Fruit fly (Drosophila melanogaster) whole organism, pupa: Measurements from ENCODE around the gene Top3alpha.

Experiments
- CG10348 ChIP-seq: fragments of 200-800 bp; sonication (Bioruptor generic); IDR thresholded peaks from 2 replicates; pipeline ENCODE4 v1.3.6; 2022; ENCODE audit warnings: missing biosample characterization, missing genetic modification characterization
- CG12605 ChIP-seq: fragments of 200-800 bp; sonication (Bioruptor generic); IDR thresholded peaks from 2 replicates; pipeline ENCODE4 v1.3.6; 2022; ENCODE audit warnings: missing biosample characterization, missing genetic modification characterization
- CG32121 ChIP-seq: fragments of 200-800 bp; sonication (Bioruptor generic); IDR thresholded peaks from 2 replicates; pipeline ENCODE4 v1.3.6; 2022; ENCODE audit warnings: missing biosample characterization, missing genetic modification characterization
- CG4496 ChIP-seq: fragments of 200-800 bp; sonication (Bioruptor generic); IDR thresholded peaks from 3 replicates; pipeline ENCODE4 v1.3.6; 2022; ENCODE audit warnings: missing biosample characterization, missing genetic modification characterization
- CG9948 ChIP-seq: fragments of 200-800 bp; sonication (Bioruptor generic); optimal IDR thresholded peaks from 2 replicates; lab custom pipeline; 2018; ENCODE audit warnings: missing biosample characterization, mild to moderate bottlenecking, missing genetic modification characterization, moderate library complexity
- EcR ChIP-seq: fragments of 200-800 bp; sonication (Bioruptor generic); optimal IDR thresholded peaks from 3 replicates; lab custom pipeline; 2019; ENCODE audit warnings: missing biosample characterization, missing genetic modification characterization, mild to moderate bottlenecking, moderate library complexity, missing genetic modification reagents
- Pif1B ChIP-seq: fragments of 200-800 bp; sonication (Bioruptor generic); optimal IDR thresholded peaks from 3 replicates; lab custom pipeline; 2016; ENCODE audit warnings: missing biosample characterization, missing genetic modification characterization
- fd96Ca ChIP-seq: fragments of 200-800 bp; sonication (Bioruptor generic); IDR thresholded peaks from 3 replicates; pipeline ENCODE4 v1.3.6; 2022; ENCODE audit warnings: missing biosample characterization, missing genetic modification characterization
- gl ChIP-seq: fragments of 200-800 bp; sonication (Bioruptor generic); optimal IDR thresholded peaks from 2 replicates; lab custom pipeline; 2018; ENCODE audit warnings: missing biosample characterization, mild to moderate bottlenecking, missing genetic modification characterization
- rn ChIP-seq: fragments of 200-800 bp; sonication (Bioruptor generic); IDR thresholded peaks from 2 replicates; pipeline ENCODE4 v1.3.6; 2022; ENCODE audit warnings: missing biosample characterization, missing genetic modification characterization

DNA sequence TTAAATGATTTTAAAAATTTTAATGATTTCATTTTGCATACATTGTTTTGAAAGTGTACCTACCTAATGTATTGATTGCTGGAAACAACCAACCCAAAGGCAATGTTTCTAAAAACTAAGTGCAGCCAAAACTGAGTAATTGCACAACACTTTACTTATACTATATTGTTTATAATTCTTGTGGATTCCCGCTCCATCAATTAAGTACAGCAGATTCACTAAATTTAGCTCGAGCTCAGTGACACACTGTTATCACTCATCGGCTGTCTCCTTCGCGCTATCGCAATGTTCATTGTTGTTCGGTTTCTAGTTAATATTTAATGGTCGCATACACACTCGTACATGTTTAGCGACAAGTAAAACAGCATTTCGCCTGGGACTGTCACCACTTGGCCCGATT lies 42.2 kb upstream of the Top3alpha start:
- TF ChIP-seq Pif1B (GFP tag; lab: Kevin White, UChicago) (no peak), gl (tag; lab: Kevin White, UChicago) (no peak), CG9948 (no peak), EcR (GFP tag; lab: Kevin White, UChicago) (no peak), CG12605 (GFP tag; lab: Robert Waterston, UW) (no peak), fd96Ca (no peak), CG32121 (GFP tag; lab: Robert Waterston, UW) (no peak), CG4496 (GFP tag; lab: Robert Waterston, UW) (no peak), CG10348 (GFP tag; lab: Robert Waterston, UW) (no peak), rn (GFP tag; lab: Robert Waterston, UW) (no peak)
